Fruit fly (Drosophila melanogaster): Measurements from ENCODE around the gene Mkp.

The Mkp gene

DNA sequence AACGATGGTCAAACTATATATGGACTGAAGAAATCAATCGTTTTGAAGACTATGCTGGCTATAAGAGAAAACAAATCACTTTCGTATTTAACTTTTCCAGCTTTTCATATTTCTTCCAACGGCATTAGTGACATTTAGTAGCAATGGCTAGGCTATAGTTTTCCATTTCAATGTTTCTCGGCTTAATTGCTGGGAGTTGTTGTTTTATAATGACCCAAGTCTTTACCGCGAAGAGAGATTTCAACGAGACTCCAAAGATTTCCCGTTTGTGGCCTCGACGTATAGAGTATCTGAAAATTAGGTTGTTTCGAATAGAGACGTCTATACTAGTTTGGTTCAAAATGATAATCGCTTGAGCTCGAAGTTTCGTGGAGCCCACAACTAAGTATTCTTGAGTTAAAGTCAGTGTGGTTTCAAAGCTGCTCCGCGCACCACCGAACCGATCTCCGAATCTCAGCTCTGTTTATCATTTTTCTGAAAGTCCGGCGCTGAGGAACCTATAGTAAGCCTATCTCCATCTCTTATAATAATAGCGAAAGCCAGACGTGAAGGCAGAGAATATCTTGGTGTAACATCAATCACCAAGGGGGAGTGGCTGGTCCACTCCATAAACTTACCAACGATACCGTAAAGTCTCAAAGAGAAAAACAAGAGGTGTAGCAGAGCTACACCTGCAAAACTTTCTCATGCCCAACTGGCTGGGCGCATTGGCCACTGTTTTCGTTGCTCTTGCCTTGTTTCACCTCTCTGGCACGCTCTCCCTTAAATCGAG lies 4.7 kb downstream of the Mkp start, which contains the start of gene CG13875 (continued):
- peak; percentile 67 for TF ChIP-seq D19A (tag; optimal IDR thresholded peaks at IDR 0.05)
- TF ChIP-seq CG11695 (GFP tag; IDR thresholded peaks at IDR 0.05) = peak; percentile 11; the same call in 1 of the 3 replicates
- no peak for TF ChIP-seq gt (GFP tag; IDR thresholded peaks at IDR 0.05)
- TF ChIP-seq ci (GFP tag; IDR thresholded peaks at IDR 0.05) = peak; percentile 51; the same call in 1 of the 3 replicates
- TF ChIP-seq z (GFP tag; IDR thresholded peaks at IDR 0.05) = peak; percentile 81
- TF ChIP-seq row (GFP tag; IDR thresholded peaks at IDR 0.05) = 0 out of 3 replicates have a peak, but pooled peaks have one; percentile 21
- TF ChIP-seq sob (GFP tag; IDR thresholded peaks at IDR 0.05) = no peak
- TF ChIP-seq lmd (GFP tag; IDR thresholded peaks at IDR 0.05) = no peak
- peak; percentile 84 for TF ChIP-seq pros (GFP tag; optimal IDR thresholded peaks at IDR 0.05)
- no peak for TF ChIP-seq Camta (GFP tag; optimal IDR thresholded peaks at IDR 0.05)
- peak; percentile 72 for TF ChIP-seq Trl (optimal IDR thresholded peaks at IDR 0.05)
- TF ChIP-seq Trl (GFP tag; optimal IDR thresholded peaks at IDR 0.05) = no peak
- TF ChIP-seq Deaf1 (tag; optimal IDR thresholded peaks at IDR 0.05) = peak; percentile 35
- peak; percentile 4 for TF ChIP-seq BtbVII (GFP tag; optimal IDR thresholded peaks at IDR 0.05)
- peak; percentile 77 for TF ChIP-seq CG12769 (tag; optimal IDR thresholded peaks at IDR 0.05)
- TF ChIP-seq CG15269 (tag; optimal IDR thresholded peaks at IDR 0.05) = no peak
- peak; percentile 64 for TF ChIP-seq CG13894 (tag; optimal IDR thresholded peaks at IDR 0.05)
- TF ChIP-seq ato (GFP tag; IDR thresholded peaks at IDR 0.05; ENCODE audit: partially characterized antibody) = no peak
- TF ChIP-seq chinmo (GFP tag; IDR thresholded peaks at IDR 0.05; ENCODE audit: partially characterized antibody) = peak; percentile 78; the same call in 2 of the 4 replicates

DNA sequence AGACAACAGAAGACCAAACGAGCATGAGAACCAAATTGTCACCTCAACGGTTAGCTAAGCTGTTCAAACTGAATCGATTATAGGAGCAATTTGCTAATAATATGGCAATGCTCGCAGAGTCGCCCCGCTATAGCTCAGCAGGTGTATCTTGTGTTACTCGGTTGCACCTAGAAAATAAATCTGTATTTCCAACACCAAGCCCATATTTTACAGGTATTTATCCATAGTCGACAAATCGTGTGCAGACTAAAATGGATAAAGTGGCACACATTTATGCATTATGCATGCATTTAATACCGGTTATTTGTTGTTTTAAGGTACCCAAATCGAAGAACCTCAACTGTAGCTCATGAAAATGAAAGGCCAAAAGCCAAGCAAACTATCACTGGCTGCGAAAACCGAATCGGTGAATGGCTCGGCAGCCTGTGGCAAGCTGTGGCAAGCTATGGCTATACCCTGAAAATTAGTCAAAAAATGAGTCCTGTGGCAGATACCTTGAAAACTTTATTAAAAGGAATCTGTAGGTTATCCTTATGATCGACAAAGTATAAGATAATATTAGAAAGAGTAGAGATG lies 5.3 kb downstream of the Mkp start, which contains the start of gene Vdup1:
Vdup1 (minus strand) TSS at position 51 of the 576 bp plus-strand sequence.
- TF ChIP-seq D19B (GFP tag; optimal IDR thresholded peaks at IDR 0.05) (no peak), sens (GFP tag) (peak; percentile 70), Ets65A (GFP tag) (peak; percentile 62), CG43689 (GFP tag; IDR thresholded peaks at IDR 0.05) (no peak), vvl (GFP tag; IDR thresholded peaks at IDR 0.05) (peak; percentile 80), oc (tag; optimal IDR thresholded peaks at IDR 0.05) (no peak), CG11247 (GFP tag; IDR thresholded peaks at IDR 0.05) (no peak), lab (GFP tag; optimal IDR thresholded peaks at IDR 0.05) (no peak)

DNA sequence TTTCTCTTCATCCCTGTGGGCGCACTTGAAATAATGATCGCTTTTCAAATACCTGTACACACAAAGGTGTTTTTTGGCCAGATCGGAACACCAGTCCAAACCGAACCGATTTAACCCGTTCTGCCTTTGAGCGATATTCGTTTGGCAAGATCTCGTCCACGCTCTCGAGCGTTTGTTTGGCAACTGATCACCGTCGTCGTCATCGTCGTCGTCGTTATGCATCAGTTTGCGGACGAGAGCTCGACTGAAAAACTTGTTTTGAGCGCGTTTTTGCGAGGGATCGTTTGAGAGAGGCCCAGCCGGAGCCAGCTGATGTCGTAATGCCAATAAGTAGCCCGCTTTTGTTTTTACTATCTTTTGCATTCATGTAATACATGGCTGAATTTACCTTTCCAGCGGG lies 5.9 kb downstream of the Mkp start:
- TF ChIP-seq fru (optimal IDR thresholded peaks at IDR 0.05) (no peak), CG17385 (GFP tag; optimal IDR thresholded peaks at IDR 0.05) (peak; percentile 6), Pdp1 (GFP tag; optimal IDR thresholded peaks at IDR 0.05) (peak in 1 of 2 experiments; percentile 88), CG12769 (tag; optimal IDR thresholded peaks at IDR 0.05) (peak; percentile 14), ham (GFP tag; IDR thresholded peaks at IDR 0.05) (no peak), Antp (GFP tag; optimal IDR thresholded peaks at IDR 0.05) (no peak), Hand (GFP tag; optimal IDR thresholded peaks at IDR 0.05) (no peak), lbe (GFP tag; optimal IDR thresholded peaks at IDR 0.05) (peak; percentile 46), Trl (optimal IDR thresholded peaks at IDR 0.05) (peak in 1 of 2 experiments; percentile 39), Trl (GFP tag; optimal IDR thresholded peaks at IDR 0.05) (no peak), CG17612 (GFP tag; IDR thresholded peaks at IDR 0.05) (no peak), tll (GFP tag; optimal IDR thresholded peaks at IDR 0.05) (no peak), kni (GFP tag; optimal IDR thresholded peaks at IDR 0.05) (peak; percentile 56), Med (GFP tag) (peak; percentile 57), CG13894 (tag; optimal IDR thresholded peaks at IDR 0.05) (peak; percentile 56), CrebB (tag; optimal IDR thresholded peaks at IDR 0.05) (no peak), Deaf1 (tag; optimal IDR thresholded peaks at IDR 0.05) (peak; percentile 80), CG12659 (GFP tag; optimal IDR thresholded peaks at IDR 0.05) (peak; percentile 16), CG14014 (GFP tag; IDR thresholded peaks at IDR 0.05) (peak; percentile 23; the same call in 1 of the 2 replicates), Kr (GFP tag; optimal IDR thresholded peaks at IDR 0.05) (peak; percentile 4), ro (GFP tag; IDR thresholded peaks at IDR 0.05) (no peak), sug (tag; optimal IDR thresholded peaks at IDR 0.05) (no peak), z (GFP tag; IDR thresholded peaks at IDR 0.05) (peak; percentile 70), chinmo (GFP tag; IDR thresholded peaks at IDR 0.05; ENCODE audit: partially characterized antibody) (peak; percentile 84; the same call in 3 of the 4 replicates), sens (GFP tag) (peak; percentile 47), Jarid2 (GFP tag; optimal IDR thresholded peaks at IDR 0.05) (peak; percentile 62)

Measured in whole organism, embryonic.